Fruit fly (Drosophila melanogaster) whole organism, embryonic: ENCODE measurements around the gene Pdi.

Source experiments
- Awh ChIP-seq: fragments of 200-800 bp; sonication (Bioruptor generic); IDR thresholded peaks from 2 replicates; pipeline ENCODE4, ENCODE4 v1.3.6; 2022; ENCODE audit warnings: missing biosample characterization, missing genetic modification characterization
- BEAF-32 ChIP-seq: fragments of 200-800 bp; sonication (Bioruptor generic); optimal IDR thresholded peaks from 3 replicates; lab custom pipeline; 2017; ENCODE audit warnings: missing biosample characterization, missing genetic modification characterization, mild to moderate bottlenecking, moderate library complexity, missing genetic modification reagents
- CG10565 ChIP-seq: fragments of 200-800 bp; sonication (Bioruptor generic); optimal IDR thresholded peaks from 3 replicates; lab custom pipeline; 2016; ENCODE audit warnings: missing biosample characterization, mild to moderate bottlenecking, missing genetic modification characterization
- CG11560 ChIP-seq: fragments of 200-800 bp; sonication (Bioruptor generic); IDR thresholded peaks from 3 replicates; pipeline ENCODE4 v1.3.6; 2022; ENCODE audit warnings: missing biosample characterization, missing genetic modification characterization
- CG13123 ChIP-seq: fragments of 200-800 bp; sonication (Bioruptor generic); optimal IDR thresholded peaks from 2 replicates; lab custom pipeline; 2016; ENCODE audit warnings: missing biosample characterization, missing genetic modification characterization
- CG14441 ChIP-seq: fragments of 200-800 bp; sonication (Bioruptor generic); IDR thresholded peaks from 2 replicates; pipeline ENCODE4 v1.3.6; 2022; ENCODE audit warnings: missing biosample characterization, missing genetic modification characterization
- CG17912 ChIP-seq: fragments of 200-800 bp; sonication (Bioruptor generic); optimal IDR thresholded peaks from 2 replicates; lab custom pipeline; 2018; ENCODE audit warnings: missing biosample characterization, mild to moderate bottlenecking, missing genetic modification characterization
- CG32767 ChIP-seq: fragments of 200-800 bp; sonication (Bioruptor generic); IDR thresholded peaks from 2 replicates; pipeline ENCODE4 v1.3.6; 2022; ENCODE audit warnings: missing biosample characterization, missing genetic modification characterization
- CG33557 ChIP-seq: fragments of 200-800 bp; sonication (Bioruptor generic); optimal IDR thresholded peaks from 2 replicates; lab custom pipeline; 2019; ENCODE audit warnings: missing biosample characterization, mild to moderate bottlenecking, missing genetic modification characterization, moderate library complexity
- CG3726 ChIP-seq: fragments of 200-800 bp; sonication (Bioruptor generic); IDR thresholded peaks from 3 replicates; pipeline ENCODE4, ENCODE4 v1.3.6; 2022; ENCODE audit warnings: missing biosample characterization, missing genetic modification characterization
- CG42726 ChIP-seq: fragments of 200-800 bp; sonication (Bioruptor generic); IDR thresholded peaks from 2 replicates; pipeline ENCODE4 v1.3.6; 2022; ENCODE audit warnings: missing biosample characterization, missing genetic modification characterization; ENCODE audit not compliant: partially characterized antibody
- CG4404 ChIP-seq: fragments of 200-800 bp; sonication (Bioruptor generic); IDR thresholded peaks from 2 replicates; pipeline ENCODE4 v1.3.6; 2022; ENCODE audit warnings: missing biosample characterization, missing genetic modification characterization
- CG7745 ChIP-seq: fragments of 200-800 bp; sonication (Bioruptor generic); optimal IDR thresholded peaks from 2 replicates; lab custom pipeline; 2018; ENCODE audit warnings: missing biosample characterization, mild to moderate bottlenecking, missing genetic modification characterization, moderate library complexity
- CG9932 ChIP-seq: fragments of 200-800 bp; sonication (Bioruptor generic); IDR thresholded peaks from 2 replicates; pipeline ENCODE4 v1.3.6; 2022; ENCODE audit warnings: missing biosample characterization, missing genetic modification characterization
- Drgx ChIP-seq: fragments of 200-800 bp; sonication (Bioruptor generic); IDR thresholded peaks from 2 replicates; pipeline ENCODE4 v1.3.6; 2022; ENCODE audit warnings: missing biosample characterization, missing genetic modification characterization
- Hr3 ChIP-seq: fragments of 200-800 bp; sonication (Bioruptor generic); optimal IDR thresholded peaks from 3 replicates; lab custom pipeline; 2016; ENCODE audit warnings: missing biosample characterization, missing genetic modification characterization
- Med ChIP-seq: fragments of 200-800 bp; sonication (Bioruptor generic); peaks from one replicate; lab custom pipeline; 2016; ENCODE audit warnings: missing biosample characterization, missing genetic modification characterization, mild to moderate bottlenecking, inconsistent platforms, moderate library complexity
- Pdp1 ChIP-seq, 2 experiments: fragments of 200-800 bp; sonication (Bioruptor generic); optimal IDR thresholded peaks; 3 replicates each; lab custom pipeline; 2016; ENCODE audit warnings: missing biosample characterization in 2 of 2, missing genetic modification characterization in 2 of 2, mild to moderate bottlenecking in 1 of 2, moderate library complexity in 1 of 2
- TFAM ChIP-seq: fragments of 200-800 bp; sonication (Bioruptor generic); optimal IDR thresholded peaks from 2 replicates; lab custom pipeline; 2017; ENCODE audit warnings: missing biosample characterization, missing genetic modification characterization, inconsistent platforms
- Vsx1 ChIP-seq: fragments of 200-800 bp; sonication (Bioruptor generic); optimal IDR thresholded peaks from 2 replicates; lab custom pipeline; 2017; ENCODE audit warnings: missing biosample characterization, mild to moderate bottlenecking, missing genetic modification characterization, missing genetic modification reagents
- Xbp1 ChIP-seq: fragments of 200-800 bp; sonication (Bioruptor generic); optimal IDR thresholded peaks from 3 replicates; lab custom pipeline; 2016; ENCODE audit warnings: missing biosample characterization, mild to moderate bottlenecking, missing genetic modification characterization
- cad ChIP-seq: fragments of >200 bp; optimal IDR thresholded peaks from 2 replicates; lab custom pipeline; 2017; ENCODE audit warnings: missing biosample characterization, missing genetic modification characterization
- ci ChIP-seq: fragments of 200-800 bp; sonication (Bioruptor generic); IDR thresholded peaks from 3 replicates; pipeline ENCODE4 v1.3.6; 2022; ENCODE audit warnings: missing biosample characterization, missing genetic modification characterization
- esg ChIP-seq: fragments of 200-800 bp; sonication (Bioruptor generic); conservative IDR thresholded peaks from 2 replicates; pipeline ENCODE4 v1.3.6; 2022; ENCODE audit warnings: missing biosample characterization, missing genetic modification characterization
- grn ChIP-seq: fragments of 200-800 bp; sonication (Bioruptor generic); optimal IDR thresholded peaks from 3 replicates; lab custom pipeline; 2017; ENCODE audit warnings: missing biosample characterization, missing genetic modification characterization
- gsb ChIP-seq: fragments of 200-800 bp; sonication (Bioruptor generic); IDR thresholded peaks from 2 replicates; pipeline ENCODE4 v1.3.6; 2022; ENCODE audit warnings: missing biosample characterization, missing genetic modification characterization
- mld ChIP-seq: fragments of 200-800 bp; sonication (Bioruptor generic); IDR thresholded peaks from 3 replicates; pipeline ENCODE4 v1.3.6; 2022; ENCODE audit warnings: missing biosample characterization, missing genetic modification characterization; ENCODE audit not compliant: partially characterized antibody
- nmo ChIP-seq: fragments of 200-800 bp; sonication (Bioruptor generic); optimal IDR thresholded peaks from 2 replicates; lab custom pipeline; 2018; ENCODE audit warnings: missing biosample characterization, mild to moderate bottlenecking, missing genetic modification characterization, moderate library complexity
- phol ChIP-seq: fragments of 200-800 bp; sonication (Bioruptor generic); optimal IDR thresholded peaks from 3 replicates; lab custom pipeline; 2018; ENCODE audit warnings: missing biosample characterization, mild to moderate bottlenecking, missing genetic modification characterization, moderate library complexity
- repo ChIP-seq: fragments of 200-800 bp; sonication (Bioruptor generic); optimal IDR thresholded peaks from 2 replicates; lab custom pipeline; 2016; ENCODE audit warnings: missing biosample characterization, missing genetic modification characterization
- row ChIP-seq: fragments of 200-800 bp; sonication (Bioruptor generic); IDR thresholded peaks from 3 replicates; pipeline ENCODE4 v1.3.6; 2022; ENCODE audit warnings: missing biosample characterization, missing genetic modification characterization
- sens ChIP-seq: fragments of 200-800 bp; sonication (Bioruptor generic); peaks from one replicate; lab custom pipeline; 2016; ENCODE audit warnings: missing biosample characterization, missing genetic modification characterization
- sim ChIP-seq: fragments of 200-800 bp; sonication (Bioruptor generic); IDR thresholded peaks from 2 replicates; pipeline ENCODE4 v1.3.6; 2022; ENCODE audit warnings: missing biosample characterization, missing genetic modification characterization
- slbo ChIP-seq: fragments of 200-800 bp; sonication (Bioruptor generic); IDR thresholded peaks from 2 replicates; pipeline ENCODE4 v1.3.6; 2022; ENCODE audit warnings: missing biosample characterization, missing genetic modification characterization
- yki ChIP-seq: fragments of >200 bp; optimal IDR thresholded peaks from 3 replicates; lab custom pipeline; 2018

The Pdi gene

DNA sequence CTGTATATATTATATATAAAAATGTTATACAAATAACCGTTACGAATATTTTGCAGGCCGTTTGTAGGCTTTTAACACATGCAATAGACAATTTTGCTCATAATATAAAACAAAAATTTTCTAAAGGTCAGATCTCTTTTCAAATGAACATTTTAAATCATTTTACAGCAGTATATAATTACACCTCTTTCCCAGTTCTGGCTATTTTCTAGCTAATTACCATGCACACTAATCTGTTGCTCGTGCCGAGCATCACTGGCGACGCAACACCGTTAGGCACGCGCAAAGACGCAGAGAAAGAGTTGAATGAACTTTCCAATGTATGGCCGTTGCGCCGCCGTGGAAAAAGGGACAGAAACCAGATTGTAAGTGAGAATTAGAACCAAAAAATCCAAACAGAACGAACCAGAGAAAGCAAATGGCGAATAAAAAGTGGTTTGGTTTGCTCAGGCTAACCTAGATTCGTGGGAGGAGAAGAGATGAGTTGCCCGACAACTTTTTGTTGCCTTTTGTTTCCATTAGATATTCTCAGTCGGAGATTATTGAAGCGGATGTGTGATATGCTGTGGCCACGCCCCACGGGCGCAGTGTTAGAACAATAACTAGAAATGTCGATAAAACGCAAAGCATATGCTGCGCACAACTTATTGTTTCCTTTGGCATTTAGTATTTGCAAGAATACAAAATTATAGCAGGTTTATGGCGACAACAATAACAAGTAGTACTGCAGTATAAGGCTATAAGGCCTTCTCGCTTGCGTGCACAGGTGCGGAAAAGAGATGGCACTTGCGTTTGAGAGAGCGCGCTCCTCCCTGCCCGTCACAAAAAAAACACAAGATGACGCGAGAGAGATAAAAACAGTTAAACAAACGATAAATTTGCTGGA, 1.3 kb downstream of the Pdi start (continued):
- TF ChIP-seq CG42726 (GFP tag; lab: Robert Waterston, UW), result no peak
- TF ChIP-seq CG13123, result no peak
- no peak for TF ChIP-seq CG32767 (GFP tag; lab: Robert Waterston, UW)
- no peak for TF ChIP-seq repo (GFP tag; lab: Kevin White, UChicago)
- TF ChIP-seq CG10565 (GFP tag; lab: Kevin White, UChicago), result no peak
- TF ChIP-seq Vsx1 (GFP tag; lab: Kevin White, UChicago), result peak; percentile 69
- TF ChIP-seq Hr3 (GFP tag; lab: Kevin White, UChicago), result no peak

DNA sequence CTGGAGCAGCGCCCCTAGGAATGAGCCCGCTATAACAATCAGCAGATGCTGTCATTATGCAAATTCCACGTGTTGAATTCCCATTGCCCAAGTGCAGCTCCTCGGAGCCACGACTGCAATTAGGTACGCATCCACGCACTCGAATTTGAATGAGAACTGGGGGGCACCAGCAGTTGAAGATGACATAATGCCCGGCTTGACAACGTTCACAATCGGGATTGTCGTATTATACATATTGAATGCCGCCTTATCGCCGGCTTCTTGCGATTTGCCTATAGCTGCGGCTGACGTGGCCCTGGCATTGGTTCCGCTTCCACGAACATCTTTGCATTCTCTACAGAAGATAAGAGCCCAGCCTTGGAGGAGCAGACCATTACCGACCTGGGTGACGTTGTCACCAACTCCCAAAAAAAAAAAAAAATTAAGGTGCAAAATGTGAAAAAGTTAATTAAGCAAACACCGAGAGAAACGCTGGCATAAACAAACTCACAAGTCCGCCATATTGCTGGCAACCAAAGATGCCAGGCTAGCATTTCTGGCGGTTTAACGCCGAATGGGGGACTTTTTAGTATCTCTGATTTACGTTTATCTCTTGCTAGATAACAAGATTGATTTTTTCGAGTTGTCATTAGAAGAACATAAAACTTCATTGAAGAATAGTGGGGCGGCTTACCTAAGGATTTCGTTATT, 2.2 kb downstream of the Pdi start:
- TF ChIP-seq TFAM (GFP tag; lab: Kevin White, UChicago) (no peak), yki (lab: Kevin White, UChicago) (no peak), gsb (0 out of 2 replicates have a peak, but pooled peaks have one; percentile 30), slbo (GFP tag; lab: Robert Waterston, UW) (0 out of 2 replicates have a peak, but pooled peaks have one; percentile 10), CG9932 (GFP tag; lab: Robert Waterston, UW) (peak; percentile 46; the same call in 1 of the 2 replicates), CG33557 (GFP tag; lab: Kevin White, UChicago) (no peak), phol (tag; lab: Kevin White, UChicago) (peak; percentile 74), Med (peak; percentile 76), Xbp1 (peak; percentile 88), esg (GFP tag; lab: Robert Waterston, UW) (no peak), nmo (GFP tag; lab: Kevin White, UChicago) (no peak), CG17912 (GFP tag; lab: Kevin White, UChicago) (no peak), CG7745 (tag; lab: Kevin White, UChicago) (no peak), Drgx (0 out of 2 replicates have a peak, but pooled peaks have one; percentile 17), row (GFP tag; lab: Robert Waterston, UW) (peak; percentile 31), mld (GFP tag; lab: Robert Waterston, UW) (no peak), CG14441 (no peak), ci (GFP tag; lab: Robert Waterston, UW) (0 out of 3 replicates have a peak, but pooled peaks have one; percentile 21), CG11560 (tag; lab: Robert Waterston, UW) (peak; percentile 47; the same call in 1 of the 3 replicates), cad (GFP tag; lab: Kevin White, UChicago) (peak; percentile 25), BEAF-32 (GFP tag; lab: Kevin White, UChicago) (no peak), Awh (GFP tag; lab: Robert Waterston, UW) (0 out of 2 replicates have a peak, but pooled peaks have one; percentile 6), sim (GFP tag; lab: Robert Waterston, UW) (0 out of 2 replicates have a peak, but pooled peaks have one; percentile 15), CG3726 (no peak), grn (GFP tag; lab: Kevin White, UChicago) (peak; percentile 24), Pdp1 (GFP tag; optimal IDR thresholded peaks at IDR 0.05; lab: Kevin White, UChicago) (peak in 1 of 2 experiments; percentile 85), CG42726 (GFP tag; lab: Robert Waterston, UW) (peak; percentile 39; the same call in 1 of the 2 replicates)
- TF ChIP-seq, all 482 proteins: peak for 16

- peak; percentile 65 for TF ChIP-seq sens (GFP tag; lab: Kevin White, UChicago)
- peak; percentile 27 for TF ChIP-seq Med
- TF ChIP-seq CG4404 (GFP tag; lab: Robert Waterston, UW), result no peak
Observed at dm6 chr3L:15137790-15138189, 4.8 kb downstream of the Pdi start.
